Fruit fly (Drosophila melanogaster): ENCODE data around the gene CG13775.

DNA sequence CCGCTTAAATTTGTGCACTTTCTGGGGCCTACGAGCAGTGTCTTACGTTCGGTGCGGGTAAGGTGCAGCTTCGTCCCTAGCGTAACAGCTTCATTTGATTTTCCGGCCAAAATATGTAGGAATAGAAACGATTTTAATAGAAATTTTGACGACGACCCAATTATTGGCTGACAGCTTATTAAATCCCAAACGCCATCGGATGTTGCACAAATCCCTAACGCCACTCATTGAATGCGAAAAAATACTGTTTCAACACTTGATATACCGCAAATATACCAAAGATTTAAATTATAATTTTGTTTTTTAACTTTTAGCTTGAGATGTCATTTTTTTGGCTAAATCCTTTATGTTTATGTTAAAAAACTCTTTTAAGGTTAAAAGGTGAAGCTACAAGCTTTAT, 11.7 kb downstream of the CG13775 start, which contains the start of gene Fgop2:
- TF ChIP-seq CG32532 (GFP tag; IDR thresholded peaks at IDR 0.05) (no peak), lilli (GFP tag; optimal IDR thresholded peaks at IDR 0.05) (no peak), dmrt11E (tag; optimal IDR thresholded peaks at IDR 0.05) (no peak), ERR (GFP tag; optimal IDR thresholded peaks at IDR 0.05) (no peak), rib (GFP tag; IDR thresholded peaks at IDR 0.05) (no peak), CG10431 (GFP tag; optimal IDR thresholded peaks at IDR 0.05) (no peak), C15 (GFP tag; IDR thresholded peaks at IDR 0.05) (no peak), CG18619 (GFP tag; optimal IDR thresholded peaks at IDR 0.05) (no peak)

All from whole organism, embryonic.